Worm (Caenorhabditis elegans): ENCODE results near the gene nhr-189.

DNA sequence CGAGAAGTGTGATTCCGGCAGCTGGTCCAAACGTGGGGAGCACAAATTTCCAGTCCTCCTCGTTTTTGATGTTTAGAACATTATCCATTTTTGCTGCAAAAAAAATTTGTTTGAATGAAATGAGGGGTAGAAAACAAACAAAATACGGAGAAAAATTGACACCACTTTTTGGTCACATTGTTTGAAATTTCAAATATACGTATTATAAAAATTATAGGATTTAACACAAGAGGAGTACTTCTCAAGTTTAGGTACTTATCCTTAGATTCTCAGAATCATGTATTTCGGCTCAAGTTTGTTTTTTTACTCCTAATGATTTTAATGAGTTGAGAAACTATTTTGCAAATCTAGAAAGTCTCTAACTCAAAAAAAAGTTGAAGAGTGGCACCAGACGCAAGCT lies 31.9 kb upstream of the nhr-189 start, which contains the start of gene C17E7.12:
- TF ChIP-seq flt-1 (GFP tag; IDR thresholded peaks at IDR 0.05) (no peak), ztf-29 (GFP tag; IDR thresholded peaks at IDR 0.05) (no peak), ref-1 (GFP tag; conservative IDR thresholded peaks at IDR 0.05) (no peak), ztf-23 (GFP tag; IDR thresholded peaks at IDR 0.05) (no peak), cog-1 (tag; optimal IDR thresholded peaks at IDR 0.05) (no peak), klf-2 (GFP tag; conservative IDR thresholded peaks at IDR 0.05) (no peak), tab-1 (GFP tag; IDR thresholded peaks at IDR 0.05) (no peak)

Data from whole organism, midembryonic.